Fruit fly (Drosophila melanogaster): ENCODE measurements around the gene CG3402.

CG3402 gene

DNA sequence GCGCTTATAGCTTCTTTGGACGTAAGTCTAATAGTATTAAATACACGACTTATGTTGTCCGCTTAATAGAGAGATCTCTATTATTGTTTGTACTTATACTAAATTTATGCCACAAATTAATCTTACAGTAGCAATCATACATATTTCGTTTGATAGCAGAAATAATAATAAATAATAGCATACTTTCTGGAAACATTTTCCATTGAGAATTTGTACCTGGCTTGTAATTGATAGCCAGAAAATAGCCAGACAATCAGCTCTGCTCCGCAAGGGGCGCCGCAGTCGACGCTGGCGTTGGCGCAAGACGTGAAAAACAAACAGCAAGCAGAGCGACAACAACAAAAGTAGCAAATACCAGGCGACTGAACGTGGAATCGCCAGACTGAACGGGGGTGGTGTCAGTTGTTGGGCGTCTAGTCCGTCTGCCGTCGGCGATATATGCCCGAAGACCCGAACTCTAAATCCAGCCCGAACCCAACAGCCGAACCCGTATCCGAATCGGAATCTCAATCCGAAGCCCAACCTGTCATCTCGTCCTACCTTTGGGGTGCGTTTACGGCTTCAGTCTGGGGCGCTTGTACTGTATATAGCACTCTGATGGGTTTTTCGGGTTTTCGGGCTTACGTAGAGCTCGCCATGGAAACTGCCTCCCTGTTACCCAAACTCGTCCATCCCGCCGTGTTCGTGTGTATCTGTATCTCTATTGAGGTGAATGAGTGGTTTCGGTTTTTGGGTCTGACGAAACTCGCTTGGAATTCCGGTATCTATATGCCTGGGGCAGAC is 46.9 kb upstream of the CG3402 start (continued):
- TF ChIP-seq PHDP (tag; optimal IDR thresholded peaks at IDR 0.05) (peak; percentile 30), CG6813 (GFP tag; optimal IDR thresholded peaks at IDR 0.05) (no peak), Dad (GFP tag; optimal IDR thresholded peaks at IDR 0.05) (peak; percentile 2), CG30431 (GFP tag; optimal IDR thresholded peaks at IDR 0.05) (peak; percentile 14), Drgx (GFP tag; IDR thresholded peaks at IDR 0.05) (no peak), sna (GFP tag; IDR thresholded peaks at IDR 0.05; ENCODE audit: partially characterized antibody) (no peak), CG4404 (GFP tag; IDR thresholded peaks at IDR 0.05) (no peak), fd64A (GFP tag; optimal IDR thresholded peaks at IDR 0.05) (no peak), stc (GFP tag; IDR thresholded peaks at IDR 0.05) (peak; percentile 28; the same call in 1 of the 2 replicates), D (optimal IDR thresholded peaks at IDR 0.05) (no peak), D (GFP tag; optimal IDR thresholded peaks at IDR 0.05) (peak; percentile 46), tna (GFP tag; IDR thresholded peaks at IDR 0.05; ENCODE audit: partially characterized antibody) (no peak), Poxn (GFP tag; IDR thresholded peaks at IDR 0.05) (no peak), cad (GFP tag; optimal IDR thresholded peaks at IDR 0.05) (no peak), Dp (GFP tag; optimal IDR thresholded peaks at IDR 0.05) (no peak), CG18476 (GFP tag; optimal IDR thresholded peaks at IDR 0.05) (peak; percentile 25), pros (GFP tag; optimal IDR thresholded peaks at IDR 0.05) (peak; percentile 96), twi (tag; optimal IDR thresholded peaks at IDR 0.05) (peak; percentile 15), HmgZ (tag; optimal IDR thresholded peaks at IDR 0.05) (no peak), Ssrp (tag; optimal IDR thresholded peaks at IDR 0.05) (peak; percentile 48), CG32767 (GFP tag; IDR thresholded peaks at IDR 0.05) (no peak), CG3281 (GFP tag; optimal IDR thresholded peaks at IDR 0.05) (peak; percentile 52), zfh2 (GFP tag; optimal IDR thresholded peaks at IDR 0.05) (peak; percentile 34), Sry-β (GFP tag; optimal IDR thresholded peaks at IDR 0.05) (peak; percentile 99), CG15514 (GFP tag; optimal IDR thresholded peaks at IDR 0.05) (no peak), Hr51 (GFP tag; optimal IDR thresholded peaks at IDR 0.05) (peak in 1 of 2 experiments; percentile 64), CG11695 (GFP tag; IDR thresholded peaks at IDR 0.05) (peak; percentile 29; the same call in 1 of the 3 replicates), CG10979 (tag; optimal IDR thresholded peaks at IDR 0.05) (peak; percentile 25), CG1024 (GFP tag; IDR thresholded peaks at IDR 0.05) (no peak), ssp (GFP tag; IDR thresholded peaks at IDR 0.05) (0 out of 2 replicates have a peak, but pooled peaks have one; percentile 4), psq (GFP tag; optimal IDR thresholded peaks at IDR 0.05) (no peak), CG14860 (GFP tag; IDR thresholded peaks at IDR 0.05; ENCODE audit: partially characterized antibody) (no peak), CG6654 (GFP tag; optimal IDR thresholded peaks at IDR 0.05) (no peak), CkIIα-i1 (GFP tag; IDR thresholded peaks at IDR 0.05) (no peak), CG7745 (tag; optimal IDR thresholded peaks at IDR 0.05) (no peak), gem (tag; optimal IDR thresholded peaks at IDR 0.05) (peak; percentile 75), CG18764 (GFP tag; optimal IDR thresholded peaks at IDR 0.05) (no peak), CG7786 (GFP tag; optimal IDR thresholded peaks at IDR 0.05) (peak; percentile 35), Mad (GFP tag; optimal IDR thresholded peaks at IDR 0.05) (peak; percentile 38), Tbp (GFP tag; optimal IDR thresholded peaks at IDR 0.05) (peak; percentile 96), Pdp1 (GFP tag; optimal IDR thresholded peaks at IDR 0.05) (peak in 1 of 2 experiments; percentile 11), grn (GFP tag; optimal IDR thresholded peaks at IDR 0.05) (no peak), Mes4 (GFP tag; optimal IDR thresholded peaks at IDR 0.05) (no peak), Deaf1 (tag; optimal IDR thresholded peaks at IDR 0.05) (peak; percentile 99), E2f2 (GFP tag; IDR thresholded peaks at IDR 0.05) (no peak), CG34376 (GFP tag; optimal IDR thresholded peaks at IDR 0.05) (no peak), CG15696 (tag; optimal IDR thresholded peaks at IDR 0.05) (peak; percentile 48), CG12236 (GFP tag; optimal IDR thresholded peaks at IDR 0.05) (no peak), maf-S (GFP tag; optimal IDR thresholded peaks at IDR 0.05) (no peak)

Measured in whole organism, embryonic.